Fruit fly (Drosophila melanogaster) Kc167 (cell line): Measurements from ENCODE around the gene CG12310.

ENCODE experiments used
- h ChIP-seq: fragments of >200 bp; optimal IDR thresholded peaks from 3 replicates; lab custom pipeline; 2018; ENCODE audit warnings: missing external identifiers
- psq ChIP-seq: fragments of >200 bp; optimal IDR thresholded peaks from 2 replicates; lab custom pipeline; 2017; ENCODE audit warnings: missing external identifiers

DNA sequence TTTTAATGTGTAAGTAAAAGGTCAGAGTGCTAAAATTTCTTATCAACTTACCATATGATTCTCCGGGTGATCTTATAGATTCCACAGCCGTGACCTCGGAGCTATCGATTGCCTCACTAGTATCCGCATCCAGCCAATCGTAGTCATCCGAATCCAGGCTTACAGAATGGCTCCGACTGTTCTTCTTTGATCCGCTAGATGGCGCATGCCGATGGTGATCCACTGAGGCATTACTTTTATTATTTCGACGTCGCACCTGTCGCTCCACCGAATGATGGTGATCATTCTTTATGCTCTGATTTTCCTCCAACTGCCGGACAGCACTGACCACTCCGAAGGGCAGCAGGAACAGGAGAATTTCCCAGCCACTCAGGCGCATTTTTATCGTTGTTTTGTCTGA lies 39.5 kb downstream of the CG12310 start:
- TF ChIP-seq psq (lab: Kevin White, UChicago) = no peak
- TF ChIP-seq h = no peak
